Worm (Caenorhabditis elegans) whole organism, young adult: ENCODE measurements around the gene ifc-2.

ENCODE experiments used
- B0261.1 ChIP-seq: sonication (generic microtip); optimal IDR thresholded peaks from 2 replicates; lab custom pipeline; 2016; ENCODE audit warnings: mild to moderate bottlenecking, missing genetic modification characterization, moderate library complexity, missing compliant biosample characterization
- B0336.3 ChIP-seq: fragments of 200-800 bp; sonication (Bioruptor generic); IDR thresholded peaks from 2 replicates; pipeline ENCODE4 v1.3.6; 2022; ENCODE audit warnings: missing genetic modification characterization, missing compliant biosample characterization
- C06A6.2 ChIP-seq: fragments of 200-800 bp; sonication (Bioruptor generic); conservative IDR thresholded peaks from 2 replicates; pipeline ENCODE4 v1.3.6; 2022; ENCODE audit warnings: missing genetic modification characterization, missing compliant biosample characterization
- F23B12.7 ChIP-seq: sonication (generic microtip); optimal IDR thresholded peaks from 2 replicates; lab custom pipeline; 2017; ENCODE audit warnings: missing genetic modification characterization, mild to moderate bottlenecking, missing compliant biosample characterization, antibody characterized with exemption, moderate library complexity; ENCODE audit not compliant: insufficient read depth
- F39B2.1 ChIP-seq: fragments of 200-800 bp; sonication (Bioruptor generic); IDR thresholded peaks from 2 replicates; pipeline ENCODE4 v1.3.6; 2022; ENCODE audit warnings: missing genetic modification reagents, missing genetic modification characterization, missing compliant biosample characterization
- T26A5.8 ChIP-seq: sonication (generic microtip); optimal IDR thresholded peaks from 2 replicates; lab custom pipeline; 2016; ENCODE audit warnings: missing genetic modification characterization, missing compliant biosample characterization
- Y53F4B.3 ChIP-seq: fragments of 200-800 bp; sonication (Bioruptor generic); IDR thresholded peaks from 2 replicates; pipeline ENCODE4 v1.3.6; 2022; ENCODE audit warnings: missing genetic modification reagents, missing genetic modification characterization, missing compliant biosample characterization
- akir-1 ChIP-seq: fragments of 200-800 bp; sonication (Bioruptor generic); optimal IDR thresholded peaks from 2 replicates; lab custom pipeline; 2018; ENCODE audit warnings: mild to moderate bottlenecking, missing genetic modification characterization, moderate library complexity, missing compliant biosample characterization
- aptf-2 ChIP-seq: fragments of 200-800 bp; sonication (Bioruptor generic); conservative IDR thresholded peaks from 2 replicates; pipeline ENCODE4 v1.3.6; 2022; ENCODE audit warnings: missing genetic modification reagents, missing genetic modification characterization, missing compliant biosample characterization
- atf-7 ChIP-seq: sonication (generic microtip); optimal IDR thresholded peaks from 2 replicates; lab custom pipeline; 2017; ENCODE audit warnings: mild to moderate bottlenecking, missing genetic modification characterization, missing compliant biosample characterization
- attf-3 ChIP-seq: fragments of 200-800 bp; sonication (Bioruptor generic); conservative IDR thresholded peaks from 2 replicates; pipeline ENCODE4 v1.3.6; 2022; ENCODE audit warnings: missing genetic modification reagents, missing genetic modification characterization, missing compliant biosample characterization
- ccch-3 ChIP-seq: fragments of 200-800 bp; sonication (Bioruptor generic); optimal IDR thresholded peaks from 2 replicates; lab custom pipeline; 2018; ENCODE audit warnings: mild to moderate bottlenecking, missing genetic modification characterization, missing compliant biosample characterization
- cebp-1 ChIP-seq, 2 experiments: fragments of 200-800 bp in 1 of 2; sonication (Bioruptor generic) in 1 of 2; sonication (generic microtip) in 1 of 2; IDR thresholded peaks in 1 of 2; optimal IDR thresholded peaks in 1 of 2; 2 replicates each; pipeline versions ENCODE4 v1.3.6 to Lab custom; 2017 to 2022; ENCODE audit warnings: missing compliant biosample characterization in 2 of 2, missing genetic modification characterization in 2 of 2, mild to moderate bottlenecking in 1 of 2, missing genetic modification reagents in 1 of 2, moderate library complexity in 1 of 2
- die-1 ChIP-seq: sonication (generic microtip); optimal IDR thresholded peaks from 2 replicates; lab custom pipeline; 2016; ENCODE audit warnings: missing genotype, mild to moderate bottlenecking, missing genetic modification characterization, missing compliant biosample characterization
- efl-1 ChIP-seq: fragments of 150-350 bp; optimal IDR thresholded peaks from 2 replicates; lab custom pipeline; 2014; ENCODE audit warnings: missing biosample characterization, missing genetic modification reagents, missing genetic modification characterization
- egrh-3 ChIP-seq: fragments of 200-800 bp; sonication (Bioruptor generic); IDR thresholded peaks from 2 replicates; pipeline ENCODE4 v1.3.6; 2022; ENCODE audit warnings: missing genetic modification reagents, missing genetic modification characterization, missing compliant biosample characterization
- let-607 ChIP-seq, 2 experiments: fragments of 200-800 bp in 1 of 2; sonication (Bioruptor generic) in 1 of 2; sonication (generic microtip) in 1 of 2; optimal IDR thresholded peaks; 2 replicates each; lab custom pipeline; 2016 to 2018; ENCODE audit warnings: mild to moderate bottlenecking in 2 of 2, missing compliant biosample characterization in 2 of 2, missing genetic modification characterization in 2 of 2, moderate library complexity in 2 of 2, missing genotype in 1 of 2
- lin-35 ChIP-seq, 3 experiments: fragments of 150-350 bp in 2 of 3; sonication (generic microtip) in 1 of 3; optimal IDR thresholded peaks; 2 replicates each; lab custom pipeline; 2014 to 2018; ENCODE audit warnings: missing biosample characterization in 3 of 3, missing genetic modification characterization in 3 of 3, missing genetic modification reagents in 3 of 3
- madf-10 ChIP-seq: sonication (generic microtip); optimal IDR thresholded peaks from 2 replicates; lab custom pipeline; 2016; ENCODE audit warnings: mild to moderate bottlenecking, missing genetic modification characterization, missing compliant biosample characterization
- madf-6 ChIP-seq: fragments of 200-800 bp; sonication (Bioruptor generic); IDR thresholded peaks from 2 replicates; pipeline ENCODE4 v1.3.6; 2022; ENCODE audit warnings: missing genetic modification reagents, missing genetic modification characterization, missing compliant biosample characterization
- mxl-1 ChIP-seq: sonication (generic microtip); optimal IDR thresholded peaks from 2 replicates; lab custom pipeline; 2016; ENCODE audit warnings: missing genetic modification characterization, missing compliant biosample characterization
- nfya-1 ChIP-seq: sonication (generic microtip); optimal IDR thresholded peaks from 2 replicates; lab custom pipeline; 2017; ENCODE audit warnings: antibody characterized with exemption, missing compliant biosample characterization, missing genetic modification characterization, borderline replicate concordance; ENCODE audit not compliant: insufficient read depth
- nhr-80 ChIP-seq: sonication (generic microtip); optimal IDR thresholded peaks from 2 replicates; lab custom pipeline; 2016; ENCODE audit warnings: missing genetic modification characterization, missing compliant biosample characterization
- pbrm-1 ChIP-seq: fragments of 200-800 bp; sonication (Bioruptor generic); IDR thresholded peaks from 2 replicates; pipeline ENCODE4 v1.3.6; 2022; ENCODE audit warnings: missing genetic modification reagents, missing genetic modification characterization, missing compliant biosample characterization
- rcor-1 ChIP-seq: fragments of 200-800 bp; sonication (Bioruptor generic); IDR thresholded peaks from 2 replicates; pipeline ENCODE4 v1.3.6; 2022; ENCODE audit warnings: missing genetic modification reagents, missing genetic modification characterization, missing compliant biosample characterization
- repo-1 ChIP-seq: sonication (generic microtip); optimal IDR thresholded peaks from 2 replicates; lab custom pipeline; 2017; ENCODE audit warnings: mild to moderate bottlenecking, missing genetic modification characterization, missing compliant biosample characterization
- rpc-1 ChIP-seq, 2 experiments: fragments of 150-350 bp in 1 of 2; sonication (generic microtip) in 1 of 2; optimal IDR thresholded peaks; 2 replicates each; lab custom pipeline; 2014 to 2018; ENCODE audit warnings: missing biosample characterization in 1 of 2, missing genetic modification characterization in 1 of 2, missing genetic modification reagents in 1 of 2, missing genotype in 1 of 2
- snpc-1.1 ChIP-seq: sonication (generic microtip); optimal IDR thresholded peaks from 2 replicates; lab custom pipeline; 2017; ENCODE audit warnings: missing genetic modification characterization, mild to moderate bottlenecking, missing compliant biosample characterization, antibody characterized with exemption, moderate library complexity, missing genotype, missing genetic modification reagents; ENCODE audit not compliant: insufficient read depth
- snpc-4 ChIP-seq, 5 experiments: fragments of 150-350 bp in 1 of 5; sonication (generic microtip) in 4 of 5; optimal IDR thresholded peaks; 2 replicates each; lab custom pipeline; 2014 to 2018; ENCODE audit warnings: missing genetic modification characterization in 5 of 5, missing biosample characterization in 3 of 5, antibody characterized with exemption in 2 of 5, mild to moderate bottlenecking in 2 of 5, missing compliant biosample characterization in 2 of 5, missing genotype in 2 of 5, moderate library complexity in 2 of 5, missing genetic modification reagents in 1 of 5
- unc-62 ChIP-seq: fragments of 150-350 bp; optimal IDR thresholded peaks from 2 replicates; lab custom pipeline; 2014; ENCODE audit warnings: missing biosample characterization, missing genetic modification reagents, missing genetic modification characterization
- zfh-2 ChIP-seq: fragments of 200-800 bp; sonication (Bioruptor generic); conservative IDR thresholded peaks from 2 replicates; pipeline ENCODE4 v1.3.6; 2022; ENCODE audit warnings: missing genetic modification reagents, missing genetic modification characterization, missing compliant biosample characterization
- ztf-18 ChIP-seq: sonication (generic microtip); optimal IDR thresholded peaks from 2 replicates; lab custom pipeline; 2016; ENCODE audit warnings: missing genotype, mild to moderate bottlenecking, missing genetic modification characterization, missing compliant biosample characterization
- ztf-3 ChIP-seq: fragments of 200-800 bp; sonication (Bioruptor generic); optimal IDR thresholded peaks from 2 replicates; lab custom pipeline; 2018; ENCODE audit warnings: mild to moderate bottlenecking, missing genetic modification characterization, missing compliant biosample characterization

Gene ifc-2

ce11 chrX:661727-662330 lies 7.1 kb upstream of the ifc-2 start, which contains the start of gene rund-1 (continued):
- TF ChIP-seq ccch-3 (GFP tag; lab: Kevin White, UChicago) = no peak
- TF ChIP-seq zfh-2 (GFP tag; lab: Robert Waterston, UW) = no peak
- TF ChIP-seq aptf-2 (GFP tag; lab: Robert Waterston, UW) = no peak
- TF ChIP-seq Y53F4B.3 = no peak
- peak; percentile 23 for TF ChIP-seq F23B12.7 (tag; lab: Kevin White, UChicago)
- TF ChIP-seq ztf-3 = no peak
- no peak for TF ChIP-seq attf-3 (GFP tag; lab: Robert Waterston, UW)
- no peak for TF ChIP-seq rpc-1 (optimal IDR thresholded peaks at IDR 0.05; lab: Kevin White, UChicago)
- no peak for TF ChIP-seq rpc-1 (tag; optimal IDR thresholded peaks at IDR 0.05; lab: Kevin White, UChicago)

DNA sequence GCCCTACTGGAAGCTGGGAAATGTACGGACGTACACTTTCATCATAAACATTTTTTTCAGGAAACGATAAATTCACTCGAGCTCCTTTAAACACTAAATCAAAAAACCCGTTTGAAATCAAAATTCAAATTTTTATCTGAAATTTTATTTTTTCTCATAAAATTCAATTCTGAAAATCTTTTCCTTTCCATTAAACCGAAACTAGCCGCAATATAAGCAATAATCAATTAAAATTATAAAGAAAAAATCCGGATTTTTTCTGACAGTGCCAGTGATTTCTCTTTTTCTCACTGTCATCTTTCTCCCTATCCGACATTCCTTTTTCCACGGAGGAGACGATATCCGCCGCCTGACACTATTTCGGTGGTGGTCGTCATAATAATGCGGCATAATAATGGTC lies 1.2 kb upstream of the ifc-2 start, which contains the start of gene lpr-7:
Gene lpr-7 (plus strand): TSS at position 301 of the 400 bp plus-strand sequence.
- no peak for TF ChIP-seq egrh-3

DNA sequence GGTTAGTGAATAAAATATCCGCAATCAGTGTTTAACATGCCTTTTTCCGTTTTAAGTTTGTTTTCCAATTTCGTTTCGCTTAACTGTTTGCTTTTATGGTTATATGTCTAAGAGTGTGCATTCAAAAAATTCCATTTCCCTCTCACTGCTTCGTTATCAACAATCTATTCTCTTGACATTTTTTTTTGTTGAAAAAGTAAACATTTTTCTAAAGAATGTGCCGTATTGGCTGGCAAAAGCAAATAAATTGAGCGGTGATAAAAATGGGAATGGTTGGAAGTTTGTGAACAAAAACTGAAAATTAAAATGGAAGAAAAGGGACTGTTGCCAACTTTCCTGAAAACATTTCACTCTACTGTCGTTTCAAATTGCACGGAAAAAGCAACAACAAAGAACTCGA lies 3.1 kb downstream of the ifc-2 start:
- TF ChIP-seq ztf-3 (no peak), efl-1 (no peak), nfya-1 (tag; lab: Kevin White, UChicago) (no peak), let-607 (tag; optimal IDR thresholded peaks at IDR 0.05; lab: Kevin White, UChicago) (no peak), pbrm-1 (GFP tag; lab: Robert Waterston, UW) (no peak), nhr-80 (peak; percentile 72), unc-62 (GFP tag; lab: Kevin White, UChicago) (no peak), snpc-4 (GFP tag; optimal IDR thresholded peaks at IDR 0.05; lab: Kevin White, UChicago) (no peak), snpc-4 (tag; optimal IDR thresholded peaks at IDR 0.05; lab: Kevin White, UChicago) (peak in 1 of 4 experiments; percentile 32), repo-1 (tag; lab: Kevin White, UChicago) (no peak)

ce11 chrX:646493-646892 lies 8.2 kb downstream of the ifc-2 start:
- peak; percentile 63 for TF ChIP-seq nhr-80
- no peak for TF ChIP-seq pbrm-1 (GFP tag; lab: Robert Waterston, UW)
- TF ChIP-seq, all 124 proteins: peak for 1

- TF ChIP-seq let-607 (tag; optimal IDR thresholded peaks at IDR 0.05; lab: Kevin White, UChicago) (peak; percentile 80 to 90), repo-1 (tag; lab: Kevin White, UChicago) (no peak), nhr-80 (peak; percentile 93), B0336.3 (GFP tag; lab: Robert Waterston, UW) (no peak), cebp-1 (GFP tag; IDR thresholded peaks at IDR 0.05; lab: Robert Waterston, UW) (no peak), cebp-1 (tag; optimal IDR thresholded peaks at IDR 0.05; lab: Kevin White, UChicago) (peak; percentile 2), T26A5.8 (tag; lab: Kevin White, UChicago) (no peak)
Measured at ce11 chrX:645589-645988, 9.1 kb downstream of the ifc-2 start.

- TF ChIP-seq B0336.3 (GFP tag; lab: Robert Waterston, UW) (no peak), repo-1 (tag; lab: Kevin White, UChicago) (no peak), nhr-80 (peak; percentile 21)
Measured at ce11 chrX:642817-643216, 11.9 kb downstream of the ifc-2 start.

DNA sequence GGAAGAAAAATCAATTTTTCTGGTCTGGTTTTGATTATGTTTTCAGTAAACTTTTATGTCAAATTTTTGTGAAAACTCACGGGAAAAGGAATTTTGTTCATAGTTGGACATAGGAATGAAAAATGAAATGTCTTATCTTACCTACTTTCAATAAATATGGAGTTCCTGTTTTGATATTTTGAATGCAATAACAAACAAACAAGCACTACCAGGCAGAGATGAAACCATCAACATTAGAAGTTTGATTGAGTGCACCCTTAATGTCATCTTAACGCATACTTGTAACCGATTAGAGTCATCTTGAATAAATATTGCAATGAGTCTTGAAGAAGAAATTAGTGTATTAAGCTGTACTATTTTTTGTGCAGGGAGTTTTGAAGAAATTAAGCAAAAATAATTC lies 13.3 kb downstream of the ifc-2 start, which contains the start of gene M6.11:
Gene M6.11 (minus strand): TSS at position 101 of the 400 bp plus-strand sequence.
- TF ChIP-seq F39B2.1 (GFP tag; lab: Robert Waterston, UW) = no peak
- no peak for TF ChIP-seq aptf-2 (GFP tag; lab: Robert Waterston, UW)
- no peak for TF ChIP-seq snpc-1.1 (tag; lab: Kevin White, UChicago)
- TF ChIP-seq C06A6.2 = no peak
- no peak for TF ChIP-seq T26A5.8 (tag; lab: Kevin White, UChicago)
- no peak for TF ChIP-seq mxl-1 (tag; lab: Kevin White, UChicago)
- no peak for TF ChIP-seq akir-1 (GFP tag; lab: Kevin White, UChicago)
- no peak for TF ChIP-seq atf-7 (tag; lab: Kevin White, UChicago)
- TF ChIP-seq lin-35 (GFP tag; optimal IDR thresholded peaks at IDR 0.05; lab: Kevin White, UChicago) = no peak
- TF ChIP-seq rcor-1 (GFP tag; lab: Robert Waterston, UW) = no peak
- no peak for TF ChIP-seq ztf-18 (tag; lab: Kevin White, UChicago)
- no peak for TF ChIP-seq B0261.1
- TF ChIP-seq die-1 (tag; lab: Kevin White, UChicago) = no peak
- TF ChIP-seq madf-10 (tag; lab: Kevin White, UChicago) = no peak
- no peak for TF ChIP-seq madf-6
- TF ChIP-seq, all 124 proteins: peak for 0
